Fruit fly (Drosophila melanogaster) whole organism, embryonic: ENCODE results near the gene CG10165.
A peak's percentile ranks its signal among the peaks of the same experiment; 100 is the strongest.

Source experiments
- Antp ChIP-seq: fragments of 200-800 bp; sonication (Bioruptor generic); optimal IDR thresholded peaks from 3 replicates; lab custom pipeline; 2016; ENCODE audit warnings: missing biosample characterization, missing genetic modification characterization
- BEAF-32 ChIP-seq: fragments of 200-800 bp; sonication (Bioruptor generic); optimal IDR thresholded peaks from 3 replicates; lab custom pipeline; 2017; ENCODE audit warnings: missing biosample characterization, missing genetic modification characterization, mild to moderate bottlenecking, moderate library complexity, missing genetic modification reagents
- CG11560 ChIP-seq: fragments of 200-800 bp; sonication (Bioruptor generic); IDR thresholded peaks from 3 replicates; pipeline ENCODE4 v1.3.6; 2022; ENCODE audit warnings: missing biosample characterization, missing genetic modification characterization
- CG12236 ChIP-seq: fragments of 200-800 bp; sonication (Bioruptor generic); optimal IDR thresholded peaks from 2 replicates; lab custom pipeline; 2016; ENCODE audit warnings: missing biosample characterization, missing genetic modification characterization
- CG13296 ChIP-seq: fragments of 200-800 bp; sonication (Bioruptor generic); optimal IDR thresholded peaks from 3 replicates; lab custom pipeline; 2018; ENCODE audit warnings: missing biosample characterization, mild to moderate bottlenecking, missing genetic modification characterization
- CG1602 ChIP-seq: fragments of 200-800 bp; sonication (Bioruptor generic); optimal IDR thresholded peaks from 3 replicates; lab custom pipeline; 2016; ENCODE audit warnings: missing biosample characterization, missing genetic modification characterization
- CG17568 ChIP-seq: fragments of 200-800 bp; sonication (Bioruptor generic); optimal IDR thresholded peaks from 2 replicates; lab custom pipeline; 2018; ENCODE audit warnings: missing biosample characterization, mild to moderate bottlenecking, missing genetic modification characterization, moderate library complexity
- CG3281 ChIP-seq: fragments of 200-800 bp; sonication (Bioruptor generic); optimal IDR thresholded peaks from 3 replicates; lab custom pipeline; 2017; ENCODE audit warnings: missing biosample characterization, mild to moderate bottlenecking, missing genetic modification characterization
- CG33557 ChIP-seq: fragments of 200-800 bp; sonication (Bioruptor generic); optimal IDR thresholded peaks from 2 replicates; lab custom pipeline; 2019; ENCODE audit warnings: missing biosample characterization, mild to moderate bottlenecking, missing genetic modification characterization, moderate library complexity
- CG3407 ChIP-seq: fragments of 200-800 bp; sonication (Bioruptor generic); optimal IDR thresholded peaks from 2 replicates; lab custom pipeline; 2018; ENCODE audit warnings: missing biosample characterization, mild to moderate bottlenecking, missing genetic modification characterization
- CG34224 ChIP-seq: fragments of 200-800 bp; sonication (Bioruptor generic); IDR thresholded peaks from 3 replicates; pipeline ENCODE4 v1.3.6; 2022; ENCODE audit warnings: missing biosample characterization, missing genetic modification characterization; ENCODE audit not compliant: partially characterized antibody
- CG34422 ChIP-seq: fragments of 200-800 bp; sonication (Bioruptor generic); IDR thresholded peaks from 3 replicates; pipeline ENCODE4 v1.3.6; 2022; ENCODE audit warnings: missing biosample characterization, missing genetic modification characterization
- CG4854 ChIP-seq: fragments of 200-800 bp; sonication (Bioruptor generic); optimal IDR thresholded peaks from 2 replicates; lab custom pipeline; 2016; ENCODE audit warnings: missing biosample characterization, missing genetic modification characterization, inconsistent platforms
- CG6689 ChIP-seq: fragments of 200-800 bp; sonication (Bioruptor generic); IDR thresholded peaks from 2 replicates; pipeline ENCODE4 v1.3.6; 2022; ENCODE audit warnings: missing biosample characterization, missing genetic modification characterization
- CG6791 ChIP-seq: fragments of 200-800 bp; sonication (Bioruptor generic); IDR thresholded peaks from 3 replicates; pipeline ENCODE4 v1.3.6; 2022; ENCODE audit warnings: missing biosample characterization, missing genetic modification characterization; ENCODE audit not compliant: partially characterized antibody
- CG7372 ChIP-seq: fragments of 200-800 bp; sonication (Bioruptor generic); IDR thresholded peaks from 2 replicates; pipeline ENCODE4 v1.3.6; 2022; ENCODE audit warnings: missing biosample characterization, missing genetic modification characterization
- CG7745 ChIP-seq: fragments of 200-800 bp; sonication (Bioruptor generic); optimal IDR thresholded peaks from 2 replicates; lab custom pipeline; 2018; ENCODE audit warnings: missing biosample characterization, mild to moderate bottlenecking, missing genetic modification characterization, moderate library complexity
- CG7928 ChIP-seq: fragments of 200-800 bp; sonication (Bioruptor generic); optimal IDR thresholded peaks from 2 replicates; lab custom pipeline; 2017; ENCODE audit warnings: missing biosample characterization, mild to moderate bottlenecking, missing genetic modification characterization
- CG7963 ChIP-seq: fragments of 200-800 bp; sonication (Bioruptor generic); IDR thresholded peaks from 3 replicates; pipeline ENCODE4 v1.3.6; 2022; ENCODE audit warnings: missing biosample characterization, missing genetic modification characterization; ENCODE audit not compliant: partially characterized antibody
- CG9727 ChIP-seq: fragments of 200-800 bp; sonication (Bioruptor generic); optimal IDR thresholded peaks from 3 replicates; lab custom pipeline; 2017; ENCODE audit warnings: missing biosample characterization, mild to moderate bottlenecking, missing genetic modification characterization
- Dip2 ChIP-seq: fragments of 200-800 bp; sonication (Bioruptor generic); IDR thresholded peaks from 2 replicates; pipeline ENCODE4 v1.3.6; 2022; ENCODE audit warnings: missing biosample characterization, missing genetic modification characterization
- Ets65A ChIP-seq: fragments of 200-800 bp; sonication (Bioruptor generic); peaks from one replicate; lab custom pipeline; 2016; ENCODE audit warnings: missing biosample characterization, missing genetic modification characterization
- Lim3 ChIP-seq: fragments of 200-800 bp; sonication (Bioruptor generic); IDR thresholded peaks from 2 replicates; pipeline ENCODE4 v1.3.6; 2022; ENCODE audit warnings: missing biosample characterization, missing genetic modification characterization
- Lpt ChIP-seq: fragments of >200 bp; optimal IDR thresholded peaks from 2 replicates; lab custom pipeline; 2018; ENCODE audit warnings: missing biosample characterization, missing genetic modification characterization
- MTF-1 ChIP-seq: fragments of 200-800 bp; sonication (Bioruptor generic); optimal IDR thresholded peaks from 2 replicates; lab custom pipeline; 2018; ENCODE audit warnings: missing biosample characterization, mild to moderate bottlenecking, missing genetic modification characterization, borderline replicate concordance
- NC2β ChIP-seq: fragments of 200-800 bp; sonication (Bioruptor generic); optimal IDR thresholded peaks from 2 replicates; lab custom pipeline; 2016; ENCODE audit warnings: missing biosample characterization, missing genetic modification characterization
- NK7.1 ChIP-seq: fragments of 200-800 bp; sonication (Bioruptor generic); optimal IDR thresholded peaks from 3 replicates; lab custom pipeline; 2016; ENCODE audit warnings: missing biosample characterization, missing genetic modification characterization
- Nf-YC ChIP-seq: fragments of 200-800 bp; optimal IDR thresholded peaks from 3 replicates; lab custom pipeline; 2019; ENCODE audit warnings: missing biosample characterization, mild to moderate bottlenecking, missing genetic modification characterization, moderate library complexity
- Rfx ChIP-seq: fragments of 200-800 bp; sonication (Bioruptor generic); IDR thresholded peaks from 2 replicates; pipeline ENCODE4 v1.3.6; 2022; ENCODE audit warnings: missing biosample characterization, missing genetic modification characterization
- Rx ChIP-seq: fragments of 200-800 bp; sonication (Bioruptor generic); IDR thresholded peaks from 2 replicates; pipeline ENCODE4 v1.3.6; 2022; ENCODE audit warnings: missing biosample characterization, missing genetic modification characterization
- Sry-β ChIP-seq: fragments of 200-800 bp; sonication (Bioruptor generic); optimal IDR thresholded peaks from 2 replicates; lab custom pipeline; 2018; ENCODE audit warnings: missing biosample characterization, mild to moderate bottlenecking, missing genetic modification characterization, moderate library complexity
- YL-1 ChIP-seq: fragments of 200-800 bp; sonication (Bioruptor generic); optimal IDR thresholded peaks from 3 replicates; lab custom pipeline; 2017; ENCODE audit warnings: missing biosample characterization, mild to moderate bottlenecking, missing genetic modification characterization
- ara ChIP-seq: fragments of 200-800 bp; sonication (Bioruptor generic); IDR thresholded peaks from 2 replicates; pipeline ENCODE4 v1.3.6; 2022; ENCODE audit warnings: missing biosample characterization, missing genetic modification characterization
- dmrt99B ChIP-seq: fragments of 200-800 bp; sonication (Bioruptor generic); optimal IDR thresholded peaks from 2 replicates; lab custom pipeline; 2018; ENCODE audit warnings: missing biosample characterization, mild to moderate bottlenecking, missing genetic modification characterization, moderate library complexity
- dpn ChIP-seq, 2 experiments: fragments of 200-800 bp; sonication (Bioruptor generic); optimal IDR thresholded peaks; 3 replicates each; lab custom pipeline; 2016; ENCODE audit warnings: missing biosample characterization in 2 of 2, missing genetic modification characterization in 2 of 2
- fd102C ChIP-seq: fragments of 200-800 bp; sonication (Bioruptor generic); optimal IDR thresholded peaks from 2 replicates; lab custom pipeline; 2018; ENCODE audit warnings: missing biosample characterization, mild to moderate bottlenecking, missing genetic modification characterization, moderate library complexity
- gcm2 ChIP-seq: fragments of 200-800 bp; sonication (Bioruptor generic); optimal IDR thresholded peaks from 2 replicates; lab custom pipeline; 2016; ENCODE audit warnings: missing biosample characterization, missing genetic modification characterization
- hb ChIP-seq: fragments of 200-800 bp; sonication (Bioruptor generic); IDR thresholded peaks from 3 replicates; pipeline ENCODE4 v1.3.6; 2022; ENCODE audit warnings: missing biosample characterization, missing genetic modification characterization; ENCODE audit not compliant: partially characterized antibody
- jumu ChIP-seq: fragments of 200-800 bp; sonication (Bioruptor generic); optimal IDR thresholded peaks from 3 replicates; lab custom pipeline; 2016; ENCODE audit warnings: missing biosample characterization, missing genetic modification characterization
- ken ChIP-seq: fragments of 200-800 bp; sonication (Bioruptor generic); IDR thresholded peaks from 3 replicates; pipeline ENCODE4 v1.3.6; 2022; ENCODE audit warnings: missing biosample characterization, missing genetic modification characterization
- klu ChIP-seq: fragments of 200-800 bp; sonication (Bioruptor generic); IDR thresholded peaks from 2 replicates; pipeline ENCODE4 v1.3.6; 2022; ENCODE audit warnings: missing biosample characterization, missing genetic modification characterization
- lbe ChIP-seq: fragments of 200-800 bp; sonication (Bioruptor generic); optimal IDR thresholded peaks from 2 replicates; lab custom pipeline; 2016; ENCODE audit warnings: missing biosample characterization, mild to moderate bottlenecking, missing genetic modification characterization
- luna ChIP-seq: fragments of 200-800 bp; sonication (Bioruptor generic); optimal IDR thresholded peaks from 2 replicates; lab custom pipeline; 2016; ENCODE audit warnings: missing biosample characterization, missing genetic modification characterization
- mirr ChIP-seq: fragments of 200-800 bp; sonication (Bioruptor generic); optimal IDR thresholded peaks from 3 replicates; lab custom pipeline; 2018; ENCODE audit warnings: missing biosample characterization, mild to moderate bottlenecking, missing genetic modification characterization
- org-1 ChIP-seq: fragments of 200-800 bp; sonication (Bioruptor generic); optimal IDR thresholded peaks from 2 replicates; lab custom pipeline; 2017; ENCODE audit warnings: missing biosample characterization, missing genetic modification characterization
- pum ChIP-seq: fragments of 200-800 bp; sonication (Bioruptor generic); optimal IDR thresholded peaks from 2 replicates; lab custom pipeline; 2016; ENCODE audit warnings: missing biosample characterization, missing genetic modification characterization
- row ChIP-seq: fragments of 200-800 bp; sonication (Bioruptor generic); IDR thresholded peaks from 3 replicates; pipeline ENCODE4 v1.3.6; 2022; ENCODE audit warnings: missing biosample characterization, missing genetic modification characterization
- sug ChIP-seq: fragments of 200-800 bp; optimal IDR thresholded peaks from 2 replicates; lab custom pipeline; 2019; ENCODE audit warnings: missing biosample characterization, mild to moderate bottlenecking, missing genetic modification characterization, moderate library complexity
- tin ChIP-seq: fragments of 200-800 bp; sonication (Bioruptor generic); optimal IDR thresholded peaks from 3 replicates; lab custom pipeline; 2016; ENCODE audit warnings: missing biosample characterization, missing genetic modification characterization
- zen2 ChIP-seq: fragments of 200-800 bp; sonication (Bioruptor generic); IDR thresholded peaks from 3 replicates; pipeline ENCODE4 v1.3.6; 2022; ENCODE audit warnings: missing biosample characterization, missing genetic modification characterization; ENCODE audit not compliant: partially characterized antibody
- zfh1 ChIP-seq: fragments of 200-800 bp; sonication (Bioruptor generic); IDR thresholded peaks from 3 replicates; pipeline ENCODE4 v1.3.6; 2022; ENCODE audit warnings: missing biosample characterization, missing genetic modification characterization

The CG10165 gene

dm6 chr2L:19577187-19577765 lies 47.2 kb upstream of the CG10165 start, which contains the start of the genes spi and msb1l (continued):
- TF ChIP-seq pum (GFP tag; lab: Kevin White, UChicago): no peak
- TF ChIP-seq Antp (GFP tag; lab: Kevin White, UChicago): no peak
- TF ChIP-seq Lpt (GFP tag; lab: Kevin White, UChicago): no peak
- TF ChIP-seq Rx: no peak
- TF ChIP-seq zfh1: no peak; the same call in 2 of the 3 replicates
- TF ChIP-seq CG3407 (GFP tag; lab: Kevin White, UChicago): no peak
- TF ChIP-seq ken (GFP tag; lab: Robert Waterston, UW): no peak; the same call in 2 of the 3 replicates
- no peak for TF ChIP-seq CG7928
- TF ChIP-seq YL-1: no peak
- TF ChIP-seq dmrt99B (tag; lab: Kevin White, UChicago): peak; percentile 36
- TF ChIP-seq CG4854 (GFP tag; lab: Kevin White, UChicago): no peak
- peak; percentile 87 for TF ChIP-seq BEAF-32 (GFP tag; lab: Kevin White, UChicago)
- TF ChIP-seq CG13296 (GFP tag; lab: Kevin White, UChicago): no peak
- peak; percentile 92 for TF ChIP-seq Ets65A (GFP tag; lab: Kevin White, UChicago)
- no peak for TF ChIP-seq NC2β
- no peak for TF ChIP-seq lbe (GFP tag; lab: Kevin White, UChicago)
- peak; percentile 60 for TF ChIP-seq CG9727 (GFP tag; lab: Kevin White, UChicago)
- TF ChIP-seq CG7372 (GFP tag; lab: Robert Waterston, UW): no peak
- no peak for TF ChIP-seq CG7963 (GFP tag; lab: Robert Waterston, UW)
- TF ChIP-seq CG3281: peak; percentile 38
- TF ChIP-seq Nf-YC (tag; lab: Kevin White, UChicago): peak; percentile 67
- TF ChIP-seq sug (tag; lab: Kevin White, UChicago): peak; percentile 62
- peak; percentile 63 for TF ChIP-seq tin (GFP tag; lab: Kevin White, UChicago)
- peak; percentile 36 for TF ChIP-seq CG33557 (GFP tag; lab: Kevin White, UChicago)
- no peak for TF ChIP-seq hb (GFP tag; lab: Robert Waterston, UW)
- TF ChIP-seq zen2 (GFP tag; lab: Robert Waterston, UW): no peak
- TF ChIP-seq CG7745: no peak
- no peak for TF ChIP-seq CG34224
- peak; percentile 22; the same call in 1 of the 2 replicates for TF ChIP-seq CG6689
- TF ChIP-seq Rfx (GFP tag; lab: Robert Waterston, UW): peak; percentile 64
- no peak for TF ChIP-seq gcm2
- no peak for TF ChIP-seq luna
- peak; percentile 87 for TF ChIP-seq Sry-β (GFP tag; lab: Kevin White, UChicago)
- no peak for TF ChIP-seq org-1 (GFP tag; lab: Kevin White, UChicago)
- no peak for TF ChIP-seq CG34422 (GFP tag; lab: Robert Waterston, UW)
- TF ChIP-seq ara (GFP tag; lab: Robert Waterston, UW): no peak
- TF ChIP-seq klu (GFP tag; lab: Robert Waterston, UW): 0 out of 2 replicates have a peak, but pooled peaks have one; percentile 35
- TF ChIP-seq fd102C (GFP tag; lab: Kevin White, UChicago): no peak
- peak; percentile 81 for TF ChIP-seq row (GFP tag; lab: Robert Waterston, UW)
- TF ChIP-seq MTF-1: no peak
- peak; percentile 24 to 63 for TF ChIP-seq dpn (GFP tag; optimal IDR thresholded peaks at IDR 0.05; lab: Kevin White, UChicago)
- peak; percentile 63 for TF ChIP-seq CG1602 (GFP tag; lab: Kevin White, UChicago)
- TF ChIP-seq CG17568 (GFP tag; lab: Kevin White, UChicago): no peak
- peak; percentile 57; the same call in 1 of the 3 replicates for TF ChIP-seq CG6791 (GFP tag; lab: Robert Waterston, UW)
- TF ChIP-seq CG12236: no peak
- no peak for TF ChIP-seq jumu (GFP tag; lab: Kevin White, UChicago)
- TF ChIP-seq mirr (GFP tag; lab: Kevin White, UChicago): no peak
- no peak for TF ChIP-seq Lim3
- no peak for TF ChIP-seq CG11560 (tag; lab: Robert Waterston, UW)
- no peak for TF ChIP-seq NK7.1 (GFP tag; lab: Kevin White, UChicago)
- no peak for TF ChIP-seq Dip2 (GFP tag; lab: Robert Waterston, UW)
